Worm (Caenorhabditis elegans) whole organism, L1 larva: ENCODE data around the gene Y110A2AL.2.

Experiments
- aly-2 ChIP-seq: fragments of 150-350 bp; optimal IDR thresholded peaks from 2 replicates; lab custom pipeline; 2014; ENCODE audit warnings: missing biosample characterization, missing genetic modification characterization
- ces-1 ChIP-seq: fragments of 150-350 bp; optimal IDR thresholded peaks from 2 replicates; lab custom pipeline; 2014; ENCODE audit warnings: missing biosample characterization, missing genetic modification reagents, missing genetic modification characterization
- nhr-28 ChIP-seq: fragments of 150-350 bp; optimal IDR thresholded peaks from 2 replicates; lab custom pipeline; 2014; ENCODE audit warnings: missing biosample characterization, missing genetic modification characterization
- skn-1 ChIP-seq: fragments of 150-350 bp; optimal IDR thresholded peaks from 2 replicates; lab custom pipeline; 2014; ENCODE audit warnings: missing biosample characterization, missing genetic modification characterization
- snpc-4 ChIP-seq: fragments of 150-350 bp; optimal IDR thresholded peaks from 2 replicates; lab custom pipeline; 2014; ENCODE audit warnings: missing biosample characterization, missing genetic modification characterization
- unc-62 ChIP-seq: fragments of 150-350 bp; optimal IDR thresholded peaks from 2 replicates; lab custom pipeline; 2014; ENCODE audit warnings: missing biosample characterization, missing genetic modification reagents, missing genetic modification characterization

- no peak for TF ChIP-seq snpc-4 (tag; lab: Kevin White, UChicago)
- TF ChIP-seq ces-1 (GFP tag; lab: Kevin White, UChicago): no peak
- no peak for TF ChIP-seq skn-1 (tag; lab: Kevin White, UChicago)
- no peak for TF ChIP-seq aly-2 (tag; lab: Kevin White, UChicago)
- TF ChIP-seq unc-62: no peak
- no peak for TF ChIP-seq nhr-28 (tag; lab: Kevin White, UChicago)
Measured at ce11 chrII:2871816-2872215, 4.0 kb downstream of the Y110A2AL.2 start, which contains the start of gene Y110A2AL.10.
